Worm (Caenorhabditis elegans) whole organism, dauer: ENCODE results near the gene glb-15.

Source experiments
- unc-62 ChIP-seq: sonication (generic microtip); optimal IDR thresholded peaks from 2 replicates; lab custom pipeline; 2017; ENCODE audit warnings: missing biosample characterization, missing genetic modification reagents, missing genetic modification characterization

The glb-15 gene

ce11 chrV:11598807-11599206 lies 19.3 kb downstream of the glb-15 start, which contains the start of gene srx-84:
Gene srx-84, plus strand, starts transcription at chrV:11599107.
- TF ChIP-seq unc-62 (GFP tag; lab: Kevin White, UChicago): no peak

ce11 chrV:11593888-11594287 lies 24.2 kb downstream of the glb-15 start:
- TF ChIP-seq unc-62 (GFP tag; lab: Kevin White, UChicago): no peak

ce11 chrV:11593427-11593826 lies 24.6 kb downstream of the glb-15 start, which contains the start of gene srx-80:
Gene srx-80, plus strand, starts transcription at chrV:11593727.
- no peak for TF ChIP-seq unc-62 (GFP tag; lab: Kevin White, UChicago)

- no peak for TF ChIP-seq unc-62 (GFP tag; lab: Kevin White, UChicago)
These were observed 28.6 kb downstream of the glb-15 start, which contains the start of gene srx-82 for ce11 chrV:11589433-11589832. Gene srx-82, plus strand, starts transcription at chrV:11589733.

ce11 chrV:11585122-11585521 lies 33.0 kb downstream of the glb-15 start:
- TF ChIP-seq unc-62 (GFP tag; lab: Kevin White, UChicago): no peak

ce11 chrV:11583212-11583611 lies 34.9 kb downstream of the glb-15 start, which contains the start of gene srx-88:
Gene srx-88, plus strand, starts transcription at chrV:11583512.
- no peak for TF ChIP-seq unc-62 (GFP tag; lab: Kevin White, UChicago)

- no peak for TF ChIP-seq unc-62 (GFP tag; lab: Kevin White, UChicago)
These were observed 37.2 kb downstream of the glb-15 start, which contains the start of gene srx-90 for ce11 chrV:11580826-11581225. Gene srx-90, plus strand, starts transcription at chrV:11581126.

ce11 chrV:11574563-11574962 lies 43.5 kb downstream of the glb-15 start:
- TF ChIP-seq unc-62 (GFP tag; lab: Kevin White, UChicago): no peak

ce11 chrV:11572803-11573490 lies 45.1 kb downstream of the glb-15 start, which contains the start of the genes H12C20.7 and nhr-68:
Gene H12C20.7, minus strand, starts transcription at chrV:11572990.
Gene nhr-68, plus strand, starts transcription at chrV:11573440.
- no peak for TF ChIP-seq unc-62 (GFP tag; lab: Kevin White, UChicago)

- TF ChIP-seq unc-62 (GFP tag; lab: Kevin White, UChicago): no peak
These were observed 47.9 kb downstream of the glb-15 start, which contains the start of the genes nhr-101 and pms-2 for ce11 chrV:11570169-11570651. Gene nhr-101, plus strand, starts transcription at chrV:11570476. Gene pms-2, minus strand, starts transcription at chrV:11570601.
